Worm (Caenorhabditis elegans): ENCODE measurements around the gene basl-1.

Gene basl-1

DNA sequence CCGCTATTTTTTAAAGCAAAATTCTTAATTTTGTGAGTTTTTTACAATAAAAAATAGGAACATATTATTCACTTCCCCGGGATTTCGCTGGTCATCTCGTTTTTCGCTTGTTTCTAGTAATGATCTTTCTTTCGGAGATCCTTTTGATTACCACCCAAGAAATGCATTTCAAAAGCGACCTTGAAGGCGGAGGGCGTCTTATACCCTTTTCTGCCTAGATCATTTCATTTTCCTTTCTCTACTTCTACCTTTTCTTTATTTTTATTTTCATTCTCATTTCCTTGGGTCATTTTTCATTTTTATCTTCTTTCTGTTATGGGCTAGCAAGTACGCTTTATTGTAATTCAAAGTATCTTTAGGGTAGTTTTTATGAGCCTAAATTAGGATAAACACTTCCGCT lies 5.4 kb downstream of the basl-1 start:
- TF ChIP-seq snpc-3.4 (tag; optimal IDR thresholded peaks at IDR 0.05) = no peak
- TF ChIP-seq lin-26 (GFP tag; IDR thresholded peaks at IDR 0.05) = no peak
- TF ChIP-seq hmg-20 (GFP tag; IDR thresholded peaks at IDR 0.05) = no peak
- no peak for TF ChIP-seq ceh-27 (GFP tag; optimal IDR thresholded peaks at IDR 0.05)
- no peak for TF ChIP-seq F49E8.2 (tag; optimal IDR thresholded peaks at IDR 0.05; ENCODE audit: insufficient read depth)
- no peak for TF ChIP-seq sea-2 (GFP tag; IDR thresholded peaks at IDR 0.05)
- no peak for TF ChIP-seq nfya-2 (GFP tag; IDR thresholded peaks at IDR 0.05)
- TF ChIP-seq lir-1 (GFP tag; conservative IDR thresholded peaks at IDR 0.05) = no peak
- no peak for TF ChIP-seq ztf-28 (GFP tag; IDR thresholded peaks at IDR 0.05)
- TF ChIP-seq attf-5 (GFP tag; optimal IDR thresholded peaks at IDR 0.05) = no peak
- no peak for TF ChIP-seq attf-6 (GFP tag; IDR thresholded peaks at IDR 0.05)
- no peak for TF ChIP-seq athp-1 (tag; optimal IDR thresholded peaks at IDR 0.05)
- TF ChIP-seq mel-28 (tag; optimal IDR thresholded peaks at IDR 0.05; ENCODE audit: borderline replicate concordance) = no peak
- TF ChIP-seq ets-4 (GFP tag; optimal IDR thresholded peaks at IDR 0.05) = no peak
- no peak for TF ChIP-seq F39B2.1 (GFP tag; IDR thresholded peaks at IDR 0.05)
- no peak for TF ChIP-seq let-526 (GFP tag; IDR thresholded peaks at IDR 0.05)

- no peak for TF ChIP-seq lir-1 (GFP tag; conservative IDR thresholded peaks at IDR 0.05)
- TF ChIP-seq nhr-120 (GFP tag; IDR thresholded peaks at IDR 0.05) = no peak
- TF ChIP-seq F57C9.4 (tag; optimal IDR thresholded peaks at IDR 0.05) = no peak
- TF ChIP-seq F22D6.2 (tag; optimal IDR thresholded peaks at IDR 0.05) = no peak
- no peak for TF ChIP-seq lsl-1 (GFP tag; optimal IDR thresholded peaks at IDR 0.05)
- no peak for TF ChIP-seq chd-7 (tag; optimal IDR thresholded peaks at IDR 0.05)
- no peak for TF ChIP-seq hrde-1 (tag; optimal IDR thresholded peaks at IDR 0.05; ENCODE audit: borderline replicate concordance)
- peak; percentile 47 for TF ChIP-seq efl-1 (GFP tag; optimal IDR thresholded peaks at IDR 0.05)
- no peak for TF ChIP-seq nhr-27 (tag; optimal IDR thresholded peaks at IDR 0.05)
- TF ChIP-seq unc-130 (GFP tag; optimal IDR thresholded peaks at IDR 0.05) = no peak
- TF ChIP-seq zfh-2 (GFP tag; conservative IDR thresholded peaks at IDR 0.05) = peak; percentile 86
- TF ChIP-seq sptf-2 (GFP tag; optimal IDR thresholded peaks at IDR 0.05) = no peak
- TF ChIP-seq tbp1 (GFP tag; optimal IDR thresholded peaks at IDR 0.05) = no peak
- TF ChIP-seq madf-6 (GFP tag; IDR thresholded peaks at IDR 0.05) = peak; percentile 75
- TF ChIP-seq dpl-1 (GFP tag; optimal IDR thresholded peaks at IDR 0.05) = no peak
- no peak for TF ChIP-seq K11D2.4 (GFP tag; IDR thresholded peaks at IDR 0.05)
- TF ChIP-seq Y79H2A.3 (GFP tag; conservative IDR thresholded peaks at IDR 0.05) = no peak
- TF ChIP-seq hlh-12 (tag; optimal IDR thresholded peaks at IDR 0.05) = no peak
- peak; percentile 81 for TF ChIP-seq dox-1 (GFP tag; IDR thresholded peaks at IDR 0.05)
- TF ChIP-seq nhr-90 (tag; optimal IDR thresholded peaks at IDR 0.05) = peak; percentile 17
- no peak for TF ChIP-seq tbx-9 (tag; optimal IDR thresholded peaks at IDR 0.05; ENCODE audit: borderline replicate concordance)
- TF ChIP-seq rcor-1 (GFP tag; IDR thresholded peaks at IDR 0.05) = 0 out of 2 replicates have a peak, but pooled peaks have one; percentile 23
- no peak for TF ChIP-seq ama-1 (optimal IDR thresholded peaks at IDR 0.05)
- no peak for TF ChIP-seq ama-1 (GFP tag; optimal IDR thresholded peaks at IDR 0.05)
- no peak for TF ChIP-seq ztf-25 (GFP tag; IDR thresholded peaks at IDR 0.05)
- no peak for TF ChIP-seq lag-1 (GFP tag; IDR thresholded peaks at IDR 0.05)
- no peak for TF ChIP-seq atf-7 (tag; optimal IDR thresholded peaks at IDR 0.05)
- no peak for TF ChIP-seq ceh-40 (GFP tag; IDR thresholded peaks at IDR 0.05)
- no peak for TF ChIP-seq rec-8 (tag; optimal IDR thresholded peaks at IDR 0.05)
- TF ChIP-seq Y67H2A.10 (GFP tag; conservative IDR thresholded peaks at IDR 0.05) = no peak
- TF ChIP-seq repo-1 (tag; optimal IDR thresholded peaks at IDR 0.05) = no peak
- TF ChIP-seq ceh-58 (GFP tag; IDR thresholded peaks at IDR 0.05) = no peak
- TF ChIP-seq xnd-1 (tag; optimal IDR thresholded peaks at IDR 0.05) = no peak
- no peak for TF ChIP-seq F52B5.7 (tag; optimal IDR thresholded peaks at IDR 0.05)
- TF ChIP-seq sea-2 (GFP tag; IDR thresholded peaks at IDR 0.05) = no peak
- no peak for TF ChIP-seq ceh-100 (GFP tag; IDR thresholded peaks at IDR 0.05)
Observed at ce11 chrIII:5621236-5621635, 6.5 kb downstream of the basl-1 start.

All from whole organism, young adult.